Worm (Caenorhabditis elegans): ENCODE results near the gene srh-219.

Gene srh-219

DNA sequence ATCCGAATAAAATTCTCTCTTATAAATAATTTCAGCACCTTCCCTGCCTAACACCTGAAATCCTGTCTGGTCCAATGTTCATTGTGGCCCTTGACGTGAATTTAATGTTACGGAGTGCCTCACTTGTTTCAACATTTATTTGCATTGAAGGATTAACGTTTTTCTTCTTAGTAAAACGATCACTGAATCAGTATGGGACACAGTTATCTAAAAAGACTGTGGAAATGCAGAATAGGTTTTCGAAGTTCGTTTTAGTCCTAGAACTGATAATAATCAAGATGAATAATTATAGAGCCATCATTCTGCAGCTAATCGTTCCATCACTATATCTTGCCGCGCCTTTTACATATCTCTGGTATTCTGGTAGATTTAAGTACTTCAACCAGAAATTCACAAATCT is at the start of gene srh-219:
TSS of gene srh-219 (plus strand) at position 301 of the 400 bp plus-strand sequence.
- no peak for TF ChIP-seq atf-7 (tag; optimal IDR thresholded peaks at IDR 0.05)
- TF ChIP-seq ekl-4 (GFP tag; IDR thresholded peaks at IDR 0.05): no peak
- no peak for TF ChIP-seq egl-18 (GFP tag; IDR thresholded peaks at IDR 0.05)
- TF ChIP-seq F52B5.7 (tag; optimal IDR thresholded peaks at IDR 0.05): no peak
- no peak for TF ChIP-seq nhr-90 (tag; optimal IDR thresholded peaks at IDR 0.05)
- TF ChIP-seq mcd-1 (GFP tag; IDR thresholded peaks at IDR 0.05): no peak
- TF ChIP-seq aptf-2 (GFP tag; conservative IDR thresholded peaks at IDR 0.05): no peak
- TF ChIP-seq ceh-79 (tag; optimal IDR thresholded peaks at IDR 0.05): no peak
- TF ChIP-seq lir-1 (GFP tag; conservative IDR thresholded peaks at IDR 0.05): no peak
- TF ChIP-seq die-1 (tag; optimal IDR thresholded peaks at IDR 0.05): no peak
- no peak for TF ChIP-seq ceh-91 (GFP tag; IDR thresholded peaks at IDR 0.05)
- no peak for TF ChIP-seq ets-4 (GFP tag; optimal IDR thresholded peaks at IDR 0.05)
- TF ChIP-seq nhr-80 (tag; optimal IDR thresholded peaks at IDR 0.05): no peak
- no peak for TF ChIP-seq ztf-3 (GFP tag; optimal IDR thresholded peaks at IDR 0.05)
- no peak for TF ChIP-seq let-607 (tag; optimal IDR thresholded peaks at IDR 0.05)
- TF ChIP-seq lin-40 (tag; optimal IDR thresholded peaks at IDR 0.05): no peak
- no peak for TF ChIP-seq let-526 (GFP tag; IDR thresholded peaks at IDR 0.05)
- TF ChIP-seq tlf-1 (GFP tag; optimal IDR thresholded peaks at IDR 0.05): no peak
- TF ChIP-seq ztf-22 (GFP tag; optimal IDR thresholded peaks at IDR 0.05): no peak
- TF ChIP-seq mes-4 (tag; optimal IDR thresholded peaks at IDR 0.05): no peak

DNA sequence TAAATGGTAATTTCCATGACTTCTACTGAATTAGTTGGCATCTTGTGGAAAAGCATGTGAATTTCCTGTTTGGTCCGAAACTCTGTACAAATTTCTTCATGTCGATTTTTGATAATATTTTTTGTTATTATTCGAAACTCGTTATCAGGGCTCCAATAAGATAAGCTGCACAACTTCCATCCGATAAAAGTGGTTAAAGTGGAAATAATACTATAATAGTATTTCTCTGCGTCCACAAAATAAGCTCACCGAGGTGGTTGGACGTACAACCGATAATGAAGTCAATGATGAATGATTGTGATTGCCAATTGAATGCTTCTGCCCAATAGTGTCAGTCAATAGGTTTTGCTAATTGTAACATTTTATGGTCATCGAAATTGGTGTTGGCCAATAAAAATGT is 46.9 kb upstream of the srh-219 start, which contains the start of gene T26H5.4:
TSS of gene T26H5.4 (minus strand) at position 294 of the 400 bp plus-strand sequence.
- TF ChIP-seq nhr-120 (GFP tag; IDR thresholded peaks at IDR 0.05) (no peak), hrde-1 (tag; optimal IDR thresholded peaks at IDR 0.05; ENCODE audit: borderline replicate concordance) (no peak), F39B2.1 (GFP tag; IDR thresholded peaks at IDR 0.05) (no peak), hmg-1.2 (GFP tag; IDR thresholded peaks at IDR 0.05) (no peak), nhr-27 (tag; optimal IDR thresholded peaks at IDR 0.05) (no peak), B0261.1 (tag; optimal IDR thresholded peaks at IDR 0.05) (no peak), nhr-80 (tag; optimal IDR thresholded peaks at IDR 0.05) (peak; percentile 3), F57A8.1 (GFP tag; optimal IDR thresholded peaks at IDR 0.05) (no peak)

ce11 chrV:15448865-15449264 is 46.4 kb upstream of the srh-219 start, which contains the start of gene T26H5.14:
Gene T26H5.14 (plus strand): TSS chrV:15449165.
- no peak for TF ChIP-seq attf-6 (GFP tag; IDR thresholded peaks at IDR 0.05)
- TF ChIP-seq madf-3 (GFP tag; IDR thresholded peaks at IDR 0.05): no peak
- TF ChIP-seq T26A5.8 (tag; optimal IDR thresholded peaks at IDR 0.05): no peak
- no peak for TF ChIP-seq mxl-1 (tag; optimal IDR thresholded peaks at IDR 0.05)
- TF ChIP-seq madf-10 (tag; optimal IDR thresholded peaks at IDR 0.05): no peak
- TF ChIP-seq die-1 (tag; optimal IDR thresholded peaks at IDR 0.05): no peak
- no peak for TF ChIP-seq nhr-90 (tag; optimal IDR thresholded peaks at IDR 0.05)
- no peak for TF ChIP-seq F57C9.4 (tag; optimal IDR thresholded peaks at IDR 0.05)
- no peak for TF ChIP-seq gei-17 (GFP tag; optimal IDR thresholded peaks at IDR 0.05)
- TF ChIP-seq him-1 (tag; optimal IDR thresholded peaks at IDR 0.05): no peak
- no peak for TF ChIP-seq bed-1 (GFP tag; IDR thresholded peaks at IDR 0.05)
- no peak for TF ChIP-seq Y53G8AR.9 (GFP tag; conservative IDR thresholded peaks at IDR 0.05)
- no peak for TF ChIP-seq K12H6.12 (tag; optimal IDR thresholded peaks at IDR 0.05)
- TF ChIP-seq C17E4.6 (GFP tag; IDR thresholded peaks at IDR 0.05): no peak
- no peak for TF ChIP-seq unc-62 (GFP tag; optimal IDR thresholded peaks at IDR 0.05)
- TF ChIP-seq madf-8 (GFP tag; conservative IDR thresholded peaks at IDR 0.05): no peak
- TF ChIP-seq lsy-27 (tag; optimal IDR thresholded peaks at IDR 0.05; ENCODE audit: borderline replicate concordance, insufficient read depth): no peak
- TF ChIP-seq lir-1 (GFP tag; conservative IDR thresholded peaks at IDR 0.05): no peak
- no peak for TF ChIP-seq somi-1 (GFP tag; optimal IDR thresholded peaks at IDR 0.05)

Data from whole organism, young adult.